Fruit fly (Drosophila melanogaster): ENCODE results near the gene CG5281.

CG5281 gene

dm6 chr3R:11435537-11436234 lies at the start of gene CG5281, which contains the start of gene Exd2 (continued):
- TF ChIP-seq CoRest (tag; optimal IDR thresholded peaks at IDR 0.05) (peak; percentile 90), CG3847 (GFP tag; IDR thresholded peaks at IDR 0.05) (peak; percentile 72), caup (GFP tag; optimal IDR thresholded peaks at IDR 0.05; ENCODE audit: severe bottlenecking) (peak; percentile 51), Optix (GFP tag; IDR thresholded peaks at IDR 0.05) (no peak), h (optimal IDR thresholded peaks at IDR 0.05) (no peak), CG1647 (GFP tag; optimal IDR thresholded peaks at IDR 0.05) (peak; percentile 46), bbx (GFP tag; IDR thresholded peaks at IDR 0.05; ENCODE audit: partially characterized antibody) (no peak), CG15514 (GFP tag; optimal IDR thresholded peaks at IDR 0.05) (peak; percentile 74), crol (GFP tag; IDR thresholded peaks at IDR 0.05) (no peak), kni (GFP tag; optimal IDR thresholded peaks at IDR 0.05) (peak; percentile 54), Usf (GFP tag; optimal IDR thresholded peaks at IDR 0.05) (no peak), phol (tag; optimal IDR thresholded peaks at IDR 0.05) (peak; percentile 76), CG4328 (GFP tag; optimal IDR thresholded peaks at IDR 0.05) (peak; percentile 53), CG13424 (tag; optimal IDR thresholded peaks at IDR 0.05) (peak; percentile 66), Chrac-16 (GFP tag; optimal IDR thresholded peaks at IDR 0.05) (peak; percentile 68), p53 (GFP tag; optimal IDR thresholded peaks at IDR 0.05) (peak; percentile 26), Fer1 (GFP tag; optimal IDR thresholded peaks at IDR 0.05) (peak; percentile 63), Fer3 (tag; optimal IDR thresholded peaks at IDR 0.05) (peak; percentile 63), Kr (GFP tag; optimal IDR thresholded peaks at IDR 0.05) (no peak), ci (GFP tag; IDR thresholded peaks at IDR 0.05) (peak; percentile 77; the same call in 2 of the 3 replicates), CG32532 (GFP tag; IDR thresholded peaks at IDR 0.05) (no peak), CG18262 (tag; optimal IDR thresholded peaks at IDR 0.05) (no peak), lola (GFP tag; optimal IDR thresholded peaks at IDR 0.05) (peak in 1 of 3 experiments; percentile 46), E2f1 (GFP tag; IDR thresholded peaks at IDR 0.05) (no peak), CG10147 (GFP tag; optimal IDR thresholded peaks at IDR 0.05) (peak; percentile 26), CG2116 (GFP tag; optimal IDR thresholded peaks at IDR 0.05) (peak; percentile 87), ems (GFP tag; optimal IDR thresholded peaks at IDR 0.05) (no peak), Meics (GFP tag; optimal IDR thresholded peaks at IDR 0.05) (peak; percentile 62), CG8944 (GFP tag; optimal IDR thresholded peaks at IDR 0.05) (peak; percentile 14), sug (tag; optimal IDR thresholded peaks at IDR 0.05) (peak; percentile 63), bigmax (GFP tag; optimal IDR thresholded peaks at IDR 0.05) (no peak), Ptx1 (GFP tag; IDR thresholded peaks at IDR 0.05) (peak; percentile 37; the same call in 1 of the 2 replicates), emc (GFP tag; optimal IDR thresholded peaks at IDR 0.05) (no peak), CG7556 (GFP tag; optimal IDR thresholded peaks at IDR 0.05) (peak; percentile 43), CG15479 (GFP tag; optimal IDR thresholded peaks at IDR 0.05) (no peak), Elba2 (GFP tag; optimal IDR thresholded peaks at IDR 0.05) (peak; percentile 20), en (GFP tag; optimal IDR thresholded peaks at IDR 0.05) (peak; percentile 4), bowl (GFP tag; IDR thresholded peaks at IDR 0.05) (no peak), CG17912 (GFP tag; optimal IDR thresholded peaks at IDR 0.05) (peak; percentile 61), CG10654 (GFP tag; optimal IDR thresholded peaks at IDR 0.05) (peak; percentile 50), unc-4 (GFP tag; IDR thresholded peaks at IDR 0.05; ENCODE audit: partially characterized antibody) (no peak), Ets97D (GFP tag; optimal IDR thresholded peaks at IDR 0.05) (peak; percentile 91), CTCF (GFP tag; optimal IDR thresholded peaks at IDR 0.05) (peak; percentile 13), Trl (optimal IDR thresholded peaks at IDR 0.05) (no peak), Trl (GFP tag; optimal IDR thresholded peaks at IDR 0.05) (peak; percentile 45), Dip3 (GFP tag; optimal IDR thresholded peaks at IDR 0.05) (peak; percentile 50), CG6689 (GFP tag; IDR thresholded peaks at IDR 0.05) (peak; percentile 48), CG5245 (GFP tag; optimal IDR thresholded peaks at IDR 0.05) (peak; percentile 14), pfk (GFP tag; optimal IDR thresholded peaks at IDR 0.05) (no peak), cad (GFP tag; optimal IDR thresholded peaks at IDR 0.05) (no peak), bab2 (GFP tag; optimal IDR thresholded peaks at IDR 0.05) (peak; percentile 40)

Measured in whole organism, embryonic.